Fruit fly (Drosophila melanogaster): ENCODE measurements around the gene CG17896.

DNA sequence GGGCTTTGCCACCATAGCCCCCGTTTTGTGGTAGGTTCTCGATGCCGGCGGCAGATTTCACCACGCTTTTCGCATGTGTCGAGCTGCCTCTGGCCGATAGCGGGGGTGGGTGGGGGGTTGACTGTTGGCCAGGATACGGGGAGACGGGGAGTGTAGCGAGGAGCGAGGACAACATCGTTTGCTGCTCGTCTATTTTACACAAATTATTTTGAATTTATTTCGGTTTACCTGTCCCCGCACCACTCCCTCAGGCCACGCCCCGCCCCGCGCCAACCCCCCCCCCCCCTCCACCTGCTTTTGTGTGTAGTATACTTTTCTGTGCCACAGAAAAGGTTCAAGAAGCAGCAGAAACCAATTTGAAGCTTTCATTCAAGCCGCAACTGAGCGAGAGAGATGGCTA lies 48.8 kb upstream of the CG17896 start:
- TF ChIP-seq Myc (optimal IDR thresholded peaks at IDR 0.05) (no peak), tai (GFP tag; optimal IDR thresholded peaks at IDR 0.05) (no peak), psq (GFP tag; optimal IDR thresholded peaks at IDR 0.05) (no peak), dmrt93B (GFP tag; optimal IDR thresholded peaks at IDR 0.05) (no peak)

Measured in whole organism, wandering third instar larva.